Fruit fly (Drosophila melanogaster): ENCODE data around the gene opm.

The opm gene

DNA sequence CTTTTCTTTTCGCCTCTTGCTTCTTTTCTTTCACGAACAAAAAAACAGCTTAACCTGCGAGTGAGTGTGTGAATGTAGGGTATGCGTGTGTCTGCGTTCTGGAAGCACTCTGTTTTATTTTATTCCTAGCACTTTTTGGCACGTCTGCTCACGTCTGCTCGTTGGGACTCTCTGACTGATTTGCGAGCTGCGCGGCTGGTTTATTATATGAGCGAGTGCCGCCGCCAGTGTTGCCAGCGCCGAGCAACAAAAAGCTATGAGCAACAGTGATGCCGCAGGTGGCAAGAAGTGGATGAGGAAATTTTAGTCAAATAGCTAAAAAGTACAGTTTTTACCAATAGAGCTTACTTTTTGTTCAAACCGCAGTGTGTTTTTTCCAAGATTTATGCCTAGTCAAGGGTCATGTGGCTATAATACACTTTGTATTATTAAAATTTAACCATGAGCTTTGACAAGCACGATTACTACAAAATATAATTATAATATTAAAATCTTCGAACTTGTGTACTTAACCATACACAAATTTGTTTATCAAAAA, 9.9 kb upstream of the opm start, which contains the start of gene Lsd-2 (continued):
- TF ChIP-seq PHDP (tag; optimal IDR thresholded peaks at IDR 0.05) = no peak
- no peak for TF ChIP-seq CrebB (tag; optimal IDR thresholded peaks at IDR 0.05)
- no peak for TF ChIP-seq Side (GFP tag; optimal IDR thresholded peaks at IDR 0.05)
- no peak for TF ChIP-seq Ssrp (tag; optimal IDR thresholded peaks at IDR 0.05)
- TF ChIP-seq CG7963 (GFP tag; IDR thresholded peaks at IDR 0.05; ENCODE audit: partially characterized antibody) = no peak
- TF ChIP-seq disco-r (GFP tag; optimal IDR thresholded peaks at IDR 0.05) = no peak
- TF ChIP-seq gro (GFP tag; optimal IDR thresholded peaks at IDR 0.05) = peak; percentile 78
- no peak for TF ChIP-seq hth (optimal IDR thresholded peaks at IDR 0.05)
- no peak for TF ChIP-seq CG4707 (GFP tag; optimal IDR thresholded peaks at IDR 0.05)
- peak; percentile 17; the same call in 1 of the 2 replicates for TF ChIP-seq CG13287 (GFP tag; IDR thresholded peaks at IDR 0.05; ENCODE audit: partially characterized antibody)
- no peak for TF ChIP-seq CG12236 (GFP tag; optimal IDR thresholded peaks at IDR 0.05)
- TF ChIP-seq esg (GFP tag; conservative IDR thresholded peaks at IDR 0.05) = no peak
- TF ChIP-seq CG3065 (GFP tag; optimal IDR thresholded peaks at IDR 0.05) = no peak
- TF ChIP-seq Dip2 (GFP tag; IDR thresholded peaks at IDR 0.05) = no peak
- no peak for TF ChIP-seq CG2129 (GFP tag; IDR thresholded peaks at IDR 0.05; ENCODE audit: partially characterized antibody)
- no peak for TF ChIP-seq Bdp1 (GFP tag; optimal IDR thresholded peaks at IDR 0.05)
- peak; percentile 53 for TF ChIP-seq CG2678 (tag; optimal IDR thresholded peaks at IDR 0.05)
- no peak for TF ChIP-seq wor (GFP tag; IDR thresholded peaks at IDR 0.05)
- no peak for TF ChIP-seq mld (GFP tag; IDR thresholded peaks at IDR 0.05; ENCODE audit: partially characterized antibody)
- TF ChIP-seq sima (GFP tag; optimal IDR thresholded peaks at IDR 0.05) = no peak
- peak; percentile 75 for TF ChIP-seq ci (GFP tag; IDR thresholded peaks at IDR 0.05)
- peak; percentile 49 for TF ChIP-seq her (GFP tag; optimal IDR thresholded peaks at IDR 0.05)
- no peak for TF ChIP-seq Ptx1 (GFP tag; IDR thresholded peaks at IDR 0.05)
- no peak for TF ChIP-seq Fer2 (tag; optimal IDR thresholded peaks at IDR 0.05)
- TF ChIP-seq CG14965 (GFP tag; optimal IDR thresholded peaks at IDR 0.05; ENCODE audit: borderline replicate concordance) = no peak
- peak; percentile 47; the same call in 1 of the 2 replicates for TF ChIP-seq vvl (GFP tag; IDR thresholded peaks at IDR 0.05)
- no peak for TF ChIP-seq CG11398 (GFP tag; optimal IDR thresholded peaks at IDR 0.05)
- TF ChIP-seq cas (GFP tag; IDR thresholded peaks at IDR 0.05) = no peak
- TF ChIP-seq CG7928 (GFP tag; optimal IDR thresholded peaks at IDR 0.05) = no peak
- TF ChIP-seq tx (GFP tag; optimal IDR thresholded peaks at IDR 0.05) = no peak
- no peak for TF ChIP-seq crp (GFP tag; optimal IDR thresholded peaks at IDR 0.05)
- TF ChIP-seq CG4424 (GFP tag; optimal IDR thresholded peaks at IDR 0.05) = no peak
- no peak for TF ChIP-seq Neu2 (GFP tag; optimal IDR thresholded peaks at IDR 0.05; ENCODE audit: borderline replicate concordance)
- peak; percentile 16 for TF ChIP-seq CG12391 (tag; optimal IDR thresholded peaks at IDR 0.05)
- peak; percentile 46; the same call in 1 of the 2 replicates for TF ChIP-seq amos (GFP tag; IDR thresholded peaks at IDR 0.05; ENCODE audit: partially characterized antibody)
- TF ChIP-seq Dll (GFP tag; IDR thresholded peaks at IDR 0.05; ENCODE audit: partially characterized antibody) = no peak
- no peak for TF ChIP-seq ash1 (GFP tag; optimal IDR thresholded peaks at IDR 0.05)
- no peak for TF ChIP-seq nerfin-2 (GFP tag; IDR thresholded peaks at IDR 0.05; ENCODE audit: partially characterized antibody)
- peak; percentile 1 for TF ChIP-seq cwo (GFP tag; optimal IDR thresholded peaks at IDR 0.05)
- no peak for TF ChIP-seq tup (GFP tag; optimal IDR thresholded peaks at IDR 0.05)
- TF ChIP-seq CG15601 (tag; optimal IDR thresholded peaks at IDR 0.05) = no peak
- no peak for TF ChIP-seq fu2 (GFP tag; optimal IDR thresholded peaks at IDR 0.05)
- no peak for TF ChIP-seq CG3995 (GFP tag; optimal IDR thresholded peaks at IDR 0.05)
- no peak for TF ChIP-seq Vsx1 (GFP tag; optimal IDR thresholded peaks at IDR 0.05)
- no peak for TF ChIP-seq Hmr (GFP tag; optimal IDR thresholded peaks at IDR 0.05)
- TF ChIP-seq en (GFP tag; optimal IDR thresholded peaks at IDR 0.05) = no peak
- no peak for TF ChIP-seq phol (tag; optimal IDR thresholded peaks at IDR 0.05)
- TF ChIP-seq ems (GFP tag; optimal IDR thresholded peaks at IDR 0.05) = peak; percentile 37
- TF ChIP-seq Hr3 (GFP tag; optimal IDR thresholded peaks at IDR 0.05) = no peak
- peak; percentile 26 for TF ChIP-seq NC2β (GFP tag; optimal IDR thresholded peaks at IDR 0.05)
